Fruit fly (Drosophila melanogaster): ENCODE measurements at regions not wholly inside any gene's neighbourhood (a gene's known extent, or its start where the extent isn't known, plus 50 kb on each side); places are given as distances from the start of the nearest gene placed in this dataset.

DNA sequence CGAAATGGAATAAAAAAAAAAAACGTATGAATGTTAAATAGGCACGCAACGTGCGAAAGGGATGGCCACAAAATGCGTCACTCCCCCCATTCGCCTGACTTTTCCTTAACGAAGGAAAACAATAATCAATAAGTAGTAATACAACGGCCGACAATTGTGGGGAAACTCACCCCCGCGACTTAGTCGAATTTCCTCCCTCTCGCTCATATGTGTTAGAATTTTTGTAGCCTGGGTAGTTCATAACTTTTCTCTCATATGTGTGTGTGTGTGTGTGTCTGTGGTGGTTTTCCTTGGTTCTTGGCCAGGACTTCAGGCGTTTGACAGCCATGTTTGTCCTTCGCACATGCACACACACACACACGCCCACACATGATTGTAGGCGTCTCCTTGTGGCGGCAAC, 52.5 kb upstream of the CG12362 start:
- TF ChIP-seq dl (GFP tag; optimal IDR thresholded peaks at IDR 0.05; ENCODE audit: insufficient read depth in 1 of 2, partially characterized antibody in 2 of 2) (no peak), Dfd (GFP tag; optimal IDR thresholded peaks at IDR 0.05) (peak; percentile 0)

DNA sequence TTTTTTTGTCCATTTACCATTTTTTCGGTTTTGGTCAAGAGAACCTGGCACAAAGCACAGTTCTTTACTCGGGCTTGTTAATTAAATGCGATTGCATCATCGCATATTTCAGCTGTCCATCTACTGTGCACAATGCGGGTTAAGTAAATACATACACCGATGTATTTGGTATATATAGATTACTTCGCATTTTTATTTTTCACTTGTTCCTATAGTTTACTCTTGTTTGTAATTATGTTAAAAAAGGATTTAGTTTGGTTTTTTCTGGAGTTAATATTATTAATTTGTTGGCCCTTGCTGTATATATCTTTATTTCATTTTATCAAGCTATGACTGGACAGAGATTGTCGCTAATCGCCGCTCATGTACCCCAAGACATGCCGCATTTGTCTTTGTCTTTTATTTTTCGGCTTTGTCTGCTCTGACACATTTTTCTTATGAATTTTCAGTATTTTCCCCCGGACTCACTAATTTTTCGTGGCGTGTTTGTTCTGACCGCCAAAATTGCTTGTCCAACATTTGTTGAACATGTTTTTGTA, 51.1 kb upstream of the CG12362 start:
- TF ChIP-seq Sp1 (GFP tag; optimal IDR thresholded peaks at IDR 0.05) (no peak), CG9705 (GFP tag; optimal IDR thresholded peaks at IDR 0.05) (no peak), h (GFP tag; optimal IDR thresholded peaks at IDR 0.05) (peak; percentile 46), Hnf4 (GFP tag; optimal IDR thresholded peaks at IDR 0.05) (no peak), Hr78 (GFP tag; optimal IDR thresholded peaks at IDR 0.05) (no peak), woc (GFP tag; optimal IDR thresholded peaks at IDR 0.05) (no peak), fru (GFP tag; optimal IDR thresholded peaks at IDR 0.05) (peak; percentile 18), Rel (GFP tag; optimal IDR thresholded peaks at IDR 0.05) (no peak), Rel (tag; optimal IDR thresholded peaks at IDR 0.05) (no peak), psq (GFP tag; optimal IDR thresholded peaks at IDR 0.05) (no peak), Myc (optimal IDR thresholded peaks at IDR 0.05) (no peak), ey (GFP tag; optimal IDR thresholded peaks at IDR 0.05) (peak; percentile 14), OdsH (GFP tag; optimal IDR thresholded peaks at IDR 0.05) (peak; percentile 0), lola (GFP tag; optimal IDR thresholded peaks at IDR 0.05) (no peak), br (GFP tag; optimal IDR thresholded peaks at IDR 0.05) (no peak), brk (GFP tag; optimal IDR thresholded peaks at IDR 0.05) (no peak), dsf (GFP tag; optimal IDR thresholded peaks at IDR 0.05; ENCODE audit: borderline replicate concordance) (no peak), sage (GFP tag; optimal IDR thresholded peaks at IDR 0.05) (no peak), foxo (GFP tag; optimal IDR thresholded peaks at IDR 0.05) (peak in 1 of 2 experiments; percentile 54), Dfd (GFP tag; optimal IDR thresholded peaks at IDR 0.05) (no peak), rgr (GFP tag; optimal IDR thresholded peaks at IDR 0.05) (peak; percentile 19), Vsx2 (GFP tag; optimal IDR thresholded peaks at IDR 0.05; ENCODE audit: partially characterized antibody) (no peak)

DNA sequence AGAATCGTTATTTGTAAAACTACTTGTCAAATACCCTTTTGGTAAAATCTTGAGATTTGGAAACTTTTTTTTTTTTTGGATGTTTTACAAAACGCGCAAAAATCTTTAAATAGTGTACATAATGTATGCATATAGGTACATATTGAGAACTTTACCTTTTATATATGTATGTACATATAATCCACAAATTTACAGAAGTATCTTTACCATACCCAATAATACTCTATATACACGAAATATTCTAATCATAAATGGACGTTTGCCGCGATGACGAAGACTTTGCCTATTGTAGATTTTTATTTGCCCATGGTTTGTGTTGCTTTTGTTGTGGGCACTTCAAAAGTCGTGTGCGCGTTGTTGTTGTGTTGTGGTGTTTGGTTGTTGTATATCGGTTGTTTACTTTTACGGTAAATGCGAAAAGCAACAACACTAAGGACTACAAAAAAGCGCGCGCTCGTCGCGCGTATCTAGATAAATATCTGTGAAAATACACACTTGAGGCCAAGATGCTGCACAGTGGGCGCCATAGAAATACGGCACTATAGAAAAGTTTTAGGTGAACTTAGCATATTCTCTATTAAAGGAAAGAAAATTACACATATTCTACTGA, 50.0 kb upstream of the CG12362 start:
- no peak for TF ChIP-seq Rel (GFP tag; optimal IDR thresholded peaks at IDR 0.05)
- no peak for TF ChIP-seq Rel (tag; optimal IDR thresholded peaks at IDR 0.05)
- no peak for TF ChIP-seq Dif (GFP tag; optimal IDR thresholded peaks at IDR 0.05; ENCODE audit: partially characterized antibody)
- TF ChIP-seq psq (GFP tag; optimal IDR thresholded peaks at IDR 0.05) = peak; percentile 26
- TF ChIP-seq rgr (GFP tag; optimal IDR thresholded peaks at IDR 0.05) = peak; percentile 9
- TF ChIP-seq sage (GFP tag; optimal IDR thresholded peaks at IDR 0.05) = peak; percentile 13
- peak; percentile 4 for TF ChIP-seq Dfd (GFP tag; optimal IDR thresholded peaks at IDR 0.05)
- TF ChIP-seq foxo (GFP tag; optimal IDR thresholded peaks at IDR 0.05) = peak in 1 of 2 experiments; percentile 64
- TF ChIP-seq ey (GFP tag; optimal IDR thresholded peaks at IDR 0.05) = peak; percentile 30
- TF ChIP-seq dmrt93B (GFP tag; optimal IDR thresholded peaks at IDR 0.05) = no peak
- TF ChIP-seq h (GFP tag; optimal IDR thresholded peaks at IDR 0.05) = peak; percentile 78
- peak; percentile 10 for TF ChIP-seq HLH106 (tag; optimal IDR thresholded peaks at IDR 0.05)
- TF ChIP-seq fru (GFP tag; optimal IDR thresholded peaks at IDR 0.05) = peak; percentile 68
- peak; percentile 11 for TF ChIP-seq Hnf4 (GFP tag; optimal IDR thresholded peaks at IDR 0.05)
- no peak for TF ChIP-seq dl (GFP tag; optimal IDR thresholded peaks at IDR 0.05; ENCODE audit: insufficient read depth in 1 of 2, partially characterized antibody in 2 of 2)
- peak; percentile 20 for TF ChIP-seq OdsH (GFP tag; optimal IDR thresholded peaks at IDR 0.05)
- TF ChIP-seq woc (GFP tag; optimal IDR thresholded peaks at IDR 0.05) = peak; percentile 30

All from whole organism, wandering third instar larva.